Worm (Caenorhabditis elegans): ENCODE measurements around the gene sre-21.

ce11 chrV:17802519-17802918, 29.5 kb upstream of the sre-21 start, which contains the start of the genes Y94A7B.11 and srh-292:
- TF ChIP-seq ama-1 (optimal IDR thresholded peaks at IDR 0.05) = no peak
- no peak for TF ChIP-seq aly-1 (tag; optimal IDR thresholded peaks at IDR 0.05)
- no peak for TF ChIP-seq flt-1 (GFP tag; IDR thresholded peaks at IDR 0.05)
- TF ChIP-seq hmbx-1 (tag; optimal IDR thresholded peaks at IDR 0.05) = no peak
- no peak for TF ChIP-seq F13C5.2 (tag; optimal IDR thresholded peaks at IDR 0.05)
- no peak for TF ChIP-seq scrt-1 (GFP tag; IDR thresholded peaks at IDR 0.05)
- TF ChIP-seq hmg-4 (GFP tag; optimal IDR thresholded peaks at IDR 0.05) = no peak
- TF ChIP-seq sea-1 (GFP tag; conservative IDR thresholded peaks at IDR 0.05) = no peak
- no peak for TF ChIP-seq tra-4 (tag; optimal IDR thresholded peaks at IDR 0.05)
- TF ChIP-seq B0310.2 (tag; optimal IDR thresholded peaks at IDR 0.05) = no peak
- no peak for TF ChIP-seq tbx-11 (GFP tag; IDR thresholded peaks at IDR 0.05)
- no peak for TF ChIP-seq ceh-36 (tag; optimal IDR thresholded peaks at IDR 0.05)
- no peak for TF ChIP-seq ets-7 (tag; optimal IDR thresholded peaks at IDR 0.05)

Measured in whole organism, early embryonic.